Worm (Caenorhabditis elegans) whole organism, L1 larva: ENCODE data around the gene usp-46.
A peak's percentile ranks its signal among the peaks of the same experiment; 100 is the strongest.

ENCODE experiments used
- F16B12.6 ChIP-seq: fragments of 150-350 bp; optimal IDR thresholded peaks from 2 replicates; lab custom pipeline; 2014; ENCODE audit warnings: missing biosample characterization, missing genetic modification characterization
- aly-2 ChIP-seq: fragments of 150-350 bp; optimal IDR thresholded peaks from 2 replicates; lab custom pipeline; 2014; ENCODE audit warnings: missing biosample characterization, missing genetic modification characterization
- ces-1 ChIP-seq: fragments of 150-350 bp; optimal IDR thresholded peaks from 2 replicates; lab custom pipeline; 2014; ENCODE audit warnings: missing biosample characterization, missing genetic modification reagents, missing genetic modification characterization
- fkh-10 ChIP-seq: sonication (generic microtip); optimal IDR thresholded peaks from 2 replicates; lab custom pipeline; 2017; ENCODE audit warnings: missing biosample characterization, missing genetic modification reagents, missing genetic modification characterization
- fos-1 ChIP-seq: fragments of 150-350 bp; optimal IDR thresholded peaks from 2 replicates; lab custom pipeline; 2014; ENCODE audit warnings: missing biosample characterization, missing genetic modification characterization
- jun-1 ChIP-seq: fragments of 150-350 bp; optimal IDR thresholded peaks from 2 replicates; lab custom pipeline; 2014; ENCODE audit warnings: missing biosample characterization, missing genetic modification reagents, missing genetic modification characterization
- lin-35 ChIP-seq, 2 experiments: fragments of 150-350 bp; optimal IDR thresholded peaks; 2 replicates each; lab custom pipeline; 2014; ENCODE audit warnings: missing biosample characterization in 2 of 2, missing genetic modification characterization in 2 of 2, missing genetic modification reagents in 2 of 2
- pqm-1 ChIP-seq: sonication (generic microtip); optimal IDR thresholded peaks from 3 replicates; lab custom pipeline; 2017; ENCODE audit warnings: missing biosample characterization, missing genetic modification characterization
- rnt-1 ChIP-seq: sonication (generic microtip); optimal IDR thresholded peaks from 2 replicates; lab custom pipeline; 2016; ENCODE audit warnings: mild to moderate bottlenecking, missing genetic modification characterization, moderate library complexity, missing compliant biosample characterization
- ztf-11 ChIP-seq, 2 experiments: sonication (generic microtip); optimal IDR thresholded peaks; 2 replicates each; lab custom pipeline; 2016 to 2017; ENCODE audit warnings: missing genetic modification characterization in 2 of 2, missing biosample characterization in 1 of 2, missing compliant biosample characterization in 1 of 2
- ztf-4 ChIP-seq: fragments of 150-350 bp; optimal IDR thresholded peaks from 2 replicates; lab custom pipeline; 2014; ENCODE audit warnings: missing biosample characterization, missing genetic modification characterization

ce11 chrIII:9765465-9765900 is 10.9 kb upstream of the usp-46 start:
- peak; percentile 94 for TF ChIP-seq fkh-10 (GFP tag; lab: Kevin White, UChicago)
- peak; percentile 36 to 97 for TF ChIP-seq ztf-11 (tag; optimal IDR thresholded peaks at IDR 0.05; lab: Kevin White, UChicago)
- TF ChIP-seq ztf-4 (tag; lab: Kevin White, UChicago), result peak; percentile 99
- TF ChIP-seq ces-1, result no peak
- peak; percentile 89 for TF ChIP-seq fos-1
- TF ChIP-seq lin-35 (GFP tag; optimal IDR thresholded peaks at IDR 0.05; lab: Kevin White, UChicago), result peak; percentile 90 to 92
- TF ChIP-seq jun-1 (tag; lab: Kevin White, UChicago), result peak; percentile 98
- peak; percentile 98 for TF ChIP-seq rnt-1 (tag; lab: Kevin White, UChicago)
- peak; percentile 96 for TF ChIP-seq aly-2 (tag; lab: Kevin White, UChicago)
- TF ChIP-seq pqm-1 (tag; lab: Kevin White, UChicago), result no peak
- TF ChIP-seq F16B12.6, result peak; percentile 57
